Worm (Caenorhabditis elegans): ENCODE results near the gene T16G12.9.

ce11 chrIII:10083242-10083641 lies 5.2 kb upstream of the T16G12.9 start, which contains the start of gene T16H12.3:
- TF ChIP-seq mab-9 (GFP tag; IDR thresholded peaks at IDR 0.05) (no peak), fkh-10 (GFP tag; optimal IDR thresholded peaks at IDR 0.05) (no peak), mep-1 (tag; optimal IDR thresholded peaks at IDR 0.05) (no peak), skn-1 (tag; optimal IDR thresholded peaks at IDR 0.05) (no peak), tbx-2 (tag; optimal IDR thresholded peaks at IDR 0.05) (no peak), sup-37 (GFP tag; optimal IDR thresholded peaks at IDR 0.05) (no peak), sptf-1 (tag; optimal IDR thresholded peaks at IDR 0.05) (no peak), ztf-4 (tag; optimal IDR thresholded peaks at IDR 0.05) (no peak), ama-1 (optimal IDR thresholded peaks at IDR 0.05) (no peak), nhr-11 (tag; optimal IDR thresholded peaks at IDR 0.05) (no peak), fos-1 (tag; optimal IDR thresholded peaks at IDR 0.05) (no peak), unc-62 (GFP tag; optimal IDR thresholded peaks at IDR 0.05) (no peak)

Data from whole organism, L1 larva.